Worm (Caenorhabditis elegans) whole organism, midembryonic: ENCODE measurements around the gene Y59C2A.1.
"Not testable (repeated sequence)": the region's sequence is repeated elsewhere in the genome, so short reads cannot be mapped to it uniquely, and the experiment has no call there.

Source experiments
- flt-1 ChIP-seq: fragments of 200-800 bp; sonication (Bioruptor generic); IDR thresholded peaks from 2 replicates; pipeline ENCODE4 v1.3.6; 2022; ENCODE audit warnings: missing genetic modification characterization, missing compliant biosample characterization
- klf-2 ChIP-seq: fragments of 200-800 bp; sonication (Bioruptor generic); conservative IDR thresholded peaks from 2 replicates; pipeline ENCODE4 v1.3.6; 2022; ENCODE audit warnings: missing genetic modification reagents, missing genetic modification characterization, missing compliant biosample characterization
- med-1 ChIP-seq: sonication (generic microtip); optimal IDR thresholded peaks from 2 replicates; lab custom pipeline; 2017; ENCODE audit warnings: missing genetic modification characterization, mild to moderate bottlenecking, missing compliant biosample characterization, antibody characterized with exemption, missing genetic modification reagents; ENCODE audit not compliant: insufficient read depth
- ztf-23 ChIP-seq: fragments of 200-800 bp; sonication (Bioruptor generic); IDR thresholded peaks from 2 replicates; pipeline ENCODE4 v1.3.6; 2022; ENCODE audit warnings: missing genetic modification reagents, missing genetic modification characterization, missing compliant biosample characterization
- ztf-29 ChIP-seq: fragments of 200-800 bp; sonication (Bioruptor generic); IDR thresholded peaks from 2 replicates; pipeline ENCODE4 v1.3.6; 2022; ENCODE audit warnings: missing genetic modification reagents, missing genetic modification characterization, missing compliant biosample characterization

DNA sequence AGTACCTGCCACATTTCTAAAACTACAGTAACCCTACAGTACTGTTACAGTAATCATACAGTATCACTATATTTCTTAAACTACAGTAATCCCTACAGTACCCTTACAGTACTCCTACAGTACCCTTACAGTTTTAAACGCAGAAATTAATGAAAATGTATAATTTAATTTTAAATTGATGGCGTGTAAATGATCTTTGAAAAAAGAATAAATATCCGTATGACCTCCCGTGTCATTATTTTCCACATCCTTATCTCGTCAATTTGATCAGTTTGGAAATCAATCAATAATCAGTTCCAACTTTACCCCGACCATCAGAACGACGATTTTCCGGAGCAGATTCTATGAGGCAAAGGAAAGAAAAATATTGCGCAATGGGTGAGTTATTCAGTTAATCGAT lies 46.9 kb downstream of the Y59C2A.1 start, which contains the start of gene K09F6.3:
- TF ChIP-seq med-1; klf-2 (GFP tag; lab: Robert Waterston, UW); ztf-23; ztf-29; flt-1 (GFP tag; lab: Robert Waterston, UW): not testable (repeated sequence)
